Worm (Caenorhabditis elegans): ENCODE data around the gene mut-15.

The mut-15 gene

ce11 chrV:15000055-15000704 lies 2.2 kb upstream of the mut-15 start, which contains the start of gene rps-16:
TSS of gene rps-16 (minus strand) at chrV:15000541.
- TF ChIP-seq M03D4.4 (tag; optimal IDR thresholded peaks at IDR 0.05) (no peak), ham-2 (GFP tag; optimal IDR thresholded peaks at IDR 0.05) (no peak), elt-3 (tag; optimal IDR thresholded peaks at IDR 0.05) (no peak), drap-1 (GFP tag; optimal IDR thresholded peaks at IDR 0.05) (no peak), nhr-76 (tag; optimal IDR thresholded peaks at IDR 0.05) (no peak), cnd-1 (tag; optimal IDR thresholded peaks at IDR 0.05) (no peak), lin-13 (tag; optimal IDR thresholded peaks at IDR 0.05) (no peak), bed-3 (GFP tag; optimal IDR thresholded peaks at IDR 0.05) (no peak), nhr-12 (tag; optimal IDR thresholded peaks at IDR 0.05) (no peak), ceh-39 (tag; optimal IDR thresholded peaks at IDR 0.05) (no peak), elt-1 (tag; optimal IDR thresholded peaks at IDR 0.05; ENCODE audit: borderline replicate concordance, insufficient read depth) (no peak), flh-1 (GFP tag; optimal IDR thresholded peaks at IDR 0.05) (no peak), unc-39 (tag; optimal IDR thresholded peaks at IDR 0.05) (no peak), ces-1 (GFP tag; optimal IDR thresholded peaks at IDR 0.05) (no peak), blmp-1 (tag; optimal IDR thresholded peaks at IDR 0.05) (no peak)

- TF ChIP-seq nhr-76 (tag; optimal IDR thresholded peaks at IDR 0.05), result no peak
- TF ChIP-seq drap-1 (GFP tag; optimal IDR thresholded peaks at IDR 0.05), result peak; percentile 6
- TF ChIP-seq hlh-1 (tag; optimal IDR thresholded peaks at IDR 0.05), result no peak
- no peak for TF ChIP-seq ceh-83 (GFP tag; optimal IDR thresholded peaks at IDR 0.05)
Observed at ce11 chrV:15001536-15001935, 807 bp upstream of the mut-15 start.

ce11 chrV:15004800-15005199 lies 2.5 kb downstream of the mut-15 start, which contains the start of gene hrde-2:
TSS of gene hrde-2 (plus strand) at chrV:15005100.
- TF ChIP-seq nhr-76 (tag; optimal IDR thresholded peaks at IDR 0.05), result no peak
- no peak for TF ChIP-seq nhr-2 (tag; optimal IDR thresholded peaks at IDR 0.05)
- no peak for TF ChIP-seq mls-2 (tag; optimal IDR thresholded peaks at IDR 0.05)
- TF ChIP-seq sem-2 (GFP tag; optimal IDR thresholded peaks at IDR 0.05), result no peak

ce11 chrV:15011560-15011959 lies 9.2 kb downstream of the mut-15 start, which contains the start of gene nmr-2:
TSS of gene nmr-2 (minus strand) at chrV:15011660.
- no peak for TF ChIP-seq ztf-11 (tag; optimal IDR thresholded peaks at IDR 0.05)
- TF ChIP-seq ces-1 (GFP tag; optimal IDR thresholded peaks at IDR 0.05), result no peak
- TF ChIP-seq nhr-2 (tag; optimal IDR thresholded peaks at IDR 0.05), result no peak
- TF ChIP-seq ham-2 (GFP tag; optimal IDR thresholded peaks at IDR 0.05), result no peak
- TF ChIP-seq hlh-1 (tag; optimal IDR thresholded peaks at IDR 0.05), result no peak
- TF ChIP-seq flh-1 (GFP tag; optimal IDR thresholded peaks at IDR 0.05), result no peak
- no peak for TF ChIP-seq lsy-2 (tag; optimal IDR thresholded peaks at IDR 0.05)
- TF ChIP-seq unc-62 (GFP tag; optimal IDR thresholded peaks at IDR 0.05), result no peak
- TF ChIP-seq mep-1 (tag; optimal IDR thresholded peaks at IDR 0.05), result no peak
- no peak for TF ChIP-seq M03D4.4 (tag; optimal IDR thresholded peaks at IDR 0.05)
- no peak for TF ChIP-seq unc-39 (tag; optimal IDR thresholded peaks at IDR 0.05)
- TF ChIP-seq tbx-8 (GFP tag; optimal IDR thresholded peaks at IDR 0.05), result no peak
- no peak for TF ChIP-seq pha-4 (tag; optimal IDR thresholded peaks at IDR 0.05)
- no peak for TF ChIP-seq lin-32 (GFP tag; optimal IDR thresholded peaks at IDR 0.05)
- no peak for TF ChIP-seq blmp-1 (tag; optimal IDR thresholded peaks at IDR 0.05)
- no peak for TF ChIP-seq cnd-1 (tag; optimal IDR thresholded peaks at IDR 0.05)
- no peak for TF ChIP-seq bed-3 (GFP tag; optimal IDR thresholded peaks at IDR 0.05)
- no peak for TF ChIP-seq lin-13 (tag; optimal IDR thresholded peaks at IDR 0.05)

- TF ChIP-seq sem-2 (GFP tag; optimal IDR thresholded peaks at IDR 0.05) (peak; percentile 10), cnd-1 (tag; optimal IDR thresholded peaks at IDR 0.05) (no peak)
Observed at ce11 chrV:15012542-15013301, 10.4 kb downstream of the mut-15 start.

- no peak for TF ChIP-seq unc-39 (tag; optimal IDR thresholded peaks at IDR 0.05)
- TF ChIP-seq nhr-12 (tag; optimal IDR thresholded peaks at IDR 0.05), result no peak
- no peak for TF ChIP-seq snpc-4 (tag; optimal IDR thresholded peaks at IDR 0.05)
- TF ChIP-seq pha-4 (tag; optimal IDR thresholded peaks at IDR 0.05), result no peak
- no peak for TF ChIP-seq drap-1 (GFP tag; optimal IDR thresholded peaks at IDR 0.05)
- no peak for TF ChIP-seq unc-120 (tag; optimal IDR thresholded peaks at IDR 0.05; ENCODE audit: poor library complexity, severe bottlenecking)
- TF ChIP-seq lin-13 (tag; optimal IDR thresholded peaks at IDR 0.05), result no peak
- no peak for TF ChIP-seq bed-3 (GFP tag; optimal IDR thresholded peaks at IDR 0.05)
- TF ChIP-seq unc-62 (GFP tag; optimal IDR thresholded peaks at IDR 0.05), result no peak
- TF ChIP-seq nhr-28 (tag; optimal IDR thresholded peaks at IDR 0.05), result no peak
- TF ChIP-seq ceh-83 (GFP tag; optimal IDR thresholded peaks at IDR 0.05), result no peak
- TF ChIP-seq elt-1 (tag; optimal IDR thresholded peaks at IDR 0.05; ENCODE audit: borderline replicate concordance, insufficient read depth), result no peak
- TF ChIP-seq ceh-43 (GFP tag; optimal IDR thresholded peaks at IDR 0.05), result no peak
- TF ChIP-seq nhr-2 (tag; optimal IDR thresholded peaks at IDR 0.05), result no peak
- no peak for TF ChIP-seq mab-5 (tag; optimal IDR thresholded peaks at IDR 0.05)
- TF ChIP-seq tbx-8 (GFP tag; optimal IDR thresholded peaks at IDR 0.05), result no peak
- TF ChIP-seq nhr-237 (tag; optimal IDR thresholded peaks at IDR 0.05), result no peak
- no peak for TF ChIP-seq elt-3 (tag; optimal IDR thresholded peaks at IDR 0.05)
- TF ChIP-seq mep-1 (tag; optimal IDR thresholded peaks at IDR 0.05), result no peak
- no peak for TF ChIP-seq ztf-11 (tag; optimal IDR thresholded peaks at IDR 0.05)
Observed at ce11 chrV:15013328-15013727, 11.0 kb downstream of the mut-15 start.

Measured in whole organism, mixed stage, embryonic.